Fruit fly (Drosophila melanogaster) whole organism, adult: ENCODE measurements around the gene E2f2.

Experiments used
- CG7045 ChIP-seq: fragments of 200-800 bp; sonication (Bioruptor generic); optimal IDR thresholded peaks from 2 replicates; lab custom pipeline; 2017; ENCODE audit warnings: missing biosample characterization, mild to moderate bottlenecking, missing genetic modification characterization
- CG7101 ChIP-seq: fragments of 200-800 bp; sonication (Bioruptor generic); optimal IDR thresholded peaks from 2 replicates; lab custom pipeline; 2018; ENCODE audit warnings: missing biosample characterization, mild to moderate bottlenecking, missing genetic modification characterization, moderate library complexity
- Clk ChIP-seq: fragments of 200-800 bp; sonication (Bioruptor generic); optimal IDR thresholded peaks from 2 replicates; lab custom pipeline; 2017; ENCODE audit warnings: missing biosample characterization, missing genetic modification characterization
- cic ChIP-seq: fragments of 200-800 bp; sonication (Bioruptor generic); optimal IDR thresholded peaks from 2 replicates; lab custom pipeline; 2017; ENCODE audit warnings: missing biosample characterization, mild to moderate bottlenecking, missing genetic modification characterization, moderate library complexity
- cnc ChIP-seq, 2 experiments: fragments of >200 bp; optimal IDR thresholded peaks; 2 replicates each; lab custom pipeline; 2017
- toe ChIP-seq: fragments of 200-800 bp; sonication (Bioruptor generic); optimal IDR thresholded peaks from 2 replicates; lab custom pipeline; 2016; ENCODE audit warnings: missing biosample characterization, missing genetic modification characterization

- no peak for TF ChIP-seq Clk (GFP tag; lab: Kevin White, UChicago)
- no peak for TF ChIP-seq cnc (optimal IDR thresholded peaks at IDR 0.05; lab: Kevin White, UChicago)
- TF ChIP-seq toe: no peak
- peak; percentile 2 for TF ChIP-seq CG7045 (GFP tag; lab: Kevin White, UChicago)
- TF ChIP-seq cic: peak; percentile 12
- no peak for TF ChIP-seq CG7101 (tag; lab: Kevin White, UChicago)
Observed at dm6 chr2L:21169160-21169624, 12.6 kb upstream of the E2f2 start.
